Worm (Caenorhabditis elegans) whole organism, L3 larva: ENCODE results near the gene ztf-9.

Experiments used
- ceh-9 ChIP-seq: sonication (generic microtip); optimal IDR thresholded peaks from 2 replicates; lab custom pipeline; 2018; ENCODE audit warnings: missing biosample characterization, missing genetic modification characterization
- egl-27 ChIP-seq: sonication (generic microtip); optimal IDR thresholded peaks from 4 replicates; lab custom pipeline; 2017; ENCODE audit warnings: missing biosample characterization, missing genetic modification reagents, missing genetic modification characterization
- elt-3 ChIP-seq, 3 experiments: fragments of 150-350 bp in 1 of 3; sonication (generic microtip) in 2 of 3; optimal IDR thresholded peaks; 2 replicates in 2 of 3; 4 replicates in 1 of 3; lab custom pipeline; 2014 to 2017; ENCODE audit warnings: missing biosample characterization in 3 of 3, missing genetic modification characterization in 3 of 3
- fkh-2 ChIP-seq: fragments of 150-350 bp; optimal IDR thresholded peaks from 2 replicates; lab custom pipeline; 2014; ENCODE audit warnings: missing biosample characterization, missing genetic modification reagents, missing genetic modification characterization
- jun-1 ChIP-seq: fragments of 150-350 bp; optimal IDR thresholded peaks from 2 replicates; lab custom pipeline; 2014; ENCODE audit warnings: missing biosample characterization, missing genetic modification reagents, missing genetic modification characterization
- lin-15B ChIP-seq: fragments of 150-350 bp; optimal IDR thresholded peaks from 2 replicates; lab custom pipeline; 2014; ENCODE audit warnings: missing biosample characterization, missing genetic modification characterization
- lin-39 ChIP-seq: fragments of 150-350 bp; optimal IDR thresholded peaks from 2 replicates; lab custom pipeline; 2018; ENCODE audit warnings: missing biosample characterization, missing genetic modification reagents, missing genetic modification characterization
- nhr-76 ChIP-seq: fragments of 150-350 bp; sonication (generic microtip); optimal IDR thresholded peaks from 5 replicates; lab custom pipeline; 2014; ENCODE audit warnings: missing biosample characterization, missing genetic modification characterization
- nhr-77 ChIP-seq: fragments of 150-350 bp; optimal IDR thresholded peaks from 2 replicates; lab custom pipeline; 2014; ENCODE audit warnings: missing biosample characterization, missing genetic modification characterization
- sea-2 ChIP-seq: fragments of 150-350 bp; sonication (generic microtip); optimal IDR thresholded peaks from 4 replicates; lab custom pipeline; 2014; ENCODE audit warnings: missing biosample characterization, missing genetic modification reagents, missing genetic modification characterization
- unc-62 ChIP-seq: fragments of 150-350 bp; sonication (generic microtip); optimal IDR thresholded peaks from 4 replicates; lab custom pipeline; 2014; ENCODE audit warnings: missing biosample characterization, missing genetic modification reagents, missing genetic modification characterization
- ztf-4 ChIP-seq: fragments of 150-350 bp; optimal IDR thresholded peaks from 2 replicates; lab custom pipeline; 2014; ENCODE audit warnings: missing biosample characterization, missing genetic modification characterization

DNA sequence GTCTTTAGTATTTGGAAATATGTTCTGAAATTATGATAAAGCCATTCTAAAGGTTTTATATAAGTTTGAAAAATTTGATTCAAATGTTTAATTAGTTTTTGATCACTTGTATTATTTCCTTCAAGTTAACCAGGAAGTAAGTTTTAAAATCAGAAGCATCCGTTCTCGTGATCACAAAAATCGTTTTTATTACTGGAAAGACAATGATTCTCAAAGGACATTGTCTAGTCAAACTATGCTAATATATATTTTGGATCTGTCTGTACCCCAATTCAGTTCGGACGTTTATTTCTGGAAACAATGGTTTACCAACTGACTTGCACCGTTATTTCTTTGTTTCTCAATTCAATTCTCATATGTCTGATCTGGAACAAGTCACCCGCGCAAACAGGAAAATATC, 24.4 kb upstream of the ztf-9 start, which contains the start of gene str-188:
- no peak for TF ChIP-seq sea-2 (GFP tag; lab: Kevin White, UChicago)
- TF ChIP-seq ceh-9 (tag; lab: Kevin White, UChicago): no peak
- TF ChIP-seq unc-62 (GFP tag; lab: Kevin White, UChicago): no peak
- TF ChIP-seq nhr-77 (tag; lab: Kevin White, UChicago): no peak
- TF ChIP-seq fkh-2 (tag; lab: Kevin White, UChicago): no peak
- TF ChIP-seq jun-1 (tag; lab: Kevin White, UChicago): no peak
- no peak for TF ChIP-seq ztf-4 (tag; lab: Kevin White, UChicago)
- TF ChIP-seq nhr-76 (tag; lab: Kevin White, UChicago): no peak
- TF ChIP-seq elt-3 (tag; optimal IDR thresholded peaks at IDR 0.05; lab: Kevin White, UChicago): no peak
- no peak for TF ChIP-seq lin-39
- TF ChIP-seq lin-15B (tag; lab: Kevin White, UChicago): no peak
- no peak for TF ChIP-seq egl-27 (tag; lab: Kevin White, UChicago)
